Fruit fly (Drosophila melanogaster): ENCODE results near the gene stet.

stet gene

dm6 chr3L:1464465-1464864 lies 24.9 kb downstream of the stet start (continued):
- peak in 1 of 2 experiments; percentile 12 for TF ChIP-seq salr (GFP tag; optimal IDR thresholded peaks at IDR 0.05)
- peak; percentile 42 for TF ChIP-seq topi (GFP tag; optimal IDR thresholded peaks at IDR 0.05)
- TF ChIP-seq CG32006 (GFP tag; optimal IDR thresholded peaks at IDR 0.05) = peak; percentile 83
- peak; percentile 50 for TF ChIP-seq CG3919 (GFP tag; optimal IDR thresholded peaks at IDR 0.05)
- no peak for TF ChIP-seq fkh (GFP tag; optimal IDR thresholded peaks at IDR 0.05)
- TF ChIP-seq CG1621 (tag; optimal IDR thresholded peaks at IDR 0.05) = peak; percentile 10
- peak; percentile 9 for TF ChIP-seq Eip75B (GFP tag; optimal IDR thresholded peaks at IDR 0.05)
- TF ChIP-seq Eip78C (GFP tag) = peak; percentile 87

- TF ChIP-seq Smox (GFP tag; optimal IDR thresholded peaks at IDR 0.05) (no peak), CG7368 (GFP tag; optimal IDR thresholded peaks at IDR 0.05) (no peak), fkh (GFP tag; optimal IDR thresholded peaks at IDR 0.05) (no peak), Hr4 (GFP tag; optimal IDR thresholded peaks at IDR 0.05) (no peak), cyc (GFP tag; optimal IDR thresholded peaks at IDR 0.05) (no peak), CG15336 (GFP tag; IDR thresholded peaks at IDR 0.05) (peak; percentile 60), CG32006 (GFP tag; optimal IDR thresholded peaks at IDR 0.05) (peak; percentile 11), CG1621 (tag; optimal IDR thresholded peaks at IDR 0.05) (peak; percentile 59), Blimp-1 (GFP tag; optimal IDR thresholded peaks at IDR 0.05) (peak; percentile 14), CG3919 (GFP tag; optimal IDR thresholded peaks at IDR 0.05) (peak; percentile 34), Ets96B (tag; optimal IDR thresholded peaks at IDR 0.05) (no peak), CG11294 (GFP tag; IDR thresholded peaks at IDR 0.05) (peak; percentile 19; the same call in 1 of the 2 replicates), CG6808 (GFP tag; optimal IDR thresholded peaks at IDR 0.05) (no peak), Hr38 (GFP tag; optimal IDR thresholded peaks at IDR 0.05) (no peak), eg (GFP tag; IDR thresholded peaks at IDR 0.05) (peak; percentile 71; the same call in 2 of the 3 replicates), Sox14 (GFP tag; optimal IDR thresholded peaks at IDR 0.05) (peak; percentile 29), Met (GFP tag; optimal IDR thresholded peaks at IDR 0.05) (no peak), Eip78C (GFP tag) (peak; percentile 71), ss (GFP tag; optimal IDR thresholded peaks at IDR 0.05) (peak; percentile 59 to 74), fd85E (GFP tag; optimal IDR thresholded peaks at IDR 0.05) (no peak), CG3032 (tag; optimal IDR thresholded peaks at IDR 0.05) (peak; percentile 14), pdm3 (GFP tag; optimal IDR thresholded peaks at IDR 0.05) (peak; percentile 15), CG9139 (GFP tag; optimal IDR thresholded peaks at IDR 0.05) (peak; percentile 57), spab (GFP tag; optimal IDR thresholded peaks at IDR 0.05) (no peak), CG31627 (GFP tag; optimal IDR thresholded peaks at IDR 0.05) (no peak), CG16779 (tag; optimal IDR thresholded peaks at IDR 0.05) (peak; percentile 27), lz (GFP tag; optimal IDR thresholded peaks at IDR 0.05) (peak; percentile 7), CG4318 (GFP tag; optimal IDR thresholded peaks at IDR 0.05) (no peak), CG6854 (GFP tag; optimal IDR thresholded peaks at IDR 0.05) (peak; percentile 69), CG6163 (GFP tag; IDR thresholded peaks at IDR 0.05) (peak; percentile 67; the same call in 1 of the 3 replicates), dsx (GFP tag; optimal IDR thresholded peaks at IDR 0.05; ENCODE audit: poor library complexity, severe bottlenecking) (peak; percentile 85), esn (GFP tag; optimal IDR thresholded peaks at IDR 0.05) (peak; percentile 10), net (GFP tag; optimal IDR thresholded peaks at IDR 0.05) (peak; percentile 39), Lpt (GFP tag; optimal IDR thresholded peaks at IDR 0.05) (peak; percentile 12), Eip93F (GFP tag; optimal IDR thresholded peaks at IDR 0.05) (no peak), CG10669 (GFP tag; optimal IDR thresholded peaks at IDR 0.05) (peak; percentile 17)
Measured at dm6 chr3L:1463547-1463946, 25.8 kb downstream of the stet start, which contains the start of gene rho. Gene rho, plus strand, starts transcription at chr3L:1463811.

DNA sequence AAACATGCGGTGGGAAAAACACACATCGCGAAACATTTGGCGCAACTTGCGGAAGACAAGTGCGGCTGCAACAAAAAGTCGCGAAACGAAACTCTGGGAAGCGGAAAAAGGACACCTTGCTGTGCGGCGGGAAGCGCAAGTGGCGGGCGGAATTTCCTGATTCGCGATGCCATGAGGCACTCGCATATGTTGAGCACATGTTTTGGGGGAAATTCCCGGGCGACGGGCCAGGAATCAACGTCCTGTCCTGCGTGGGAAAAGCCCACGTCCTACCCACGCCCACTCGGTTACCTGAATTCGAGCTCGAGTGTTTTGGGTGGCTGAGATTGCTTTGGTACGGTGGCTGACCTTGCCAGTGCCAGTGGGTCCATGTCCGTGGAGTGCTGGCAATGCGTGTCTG lies 27.5 kb downstream of the stet start:
- TF ChIP-seq CG31627 (GFP tag; optimal IDR thresholded peaks at IDR 0.05) = no peak
- no peak for TF ChIP-seq esn (GFP tag; optimal IDR thresholded peaks at IDR 0.05)
- no peak for TF ChIP-seq vri (GFP tag; optimal IDR thresholded peaks at IDR 0.05)
- TF ChIP-seq CG16779 (tag; optimal IDR thresholded peaks at IDR 0.05) = no peak
- TF ChIP-seq Sox102F (GFP tag; optimal IDR thresholded peaks at IDR 0.05) = no peak
- TF ChIP-seq Eip93F (GFP tag; optimal IDR thresholded peaks at IDR 0.05) = no peak
- no peak for TF ChIP-seq Hr38 (GFP tag; optimal IDR thresholded peaks at IDR 0.05)
- no peak for TF ChIP-seq Met (GFP tag; optimal IDR thresholded peaks at IDR 0.05)
- no peak for TF ChIP-seq pdm3 (GFP tag; optimal IDR thresholded peaks at IDR 0.05)
- no peak for TF ChIP-seq CG3919 (GFP tag; optimal IDR thresholded peaks at IDR 0.05)
- no peak for TF ChIP-seq CG6792 (GFP tag; optimal IDR thresholded peaks at IDR 0.05)
